Fruit fly (Drosophila melanogaster) whole organism, pupa: ENCODE data around the gene Drsl3.

ENCODE experiments used
- CG13204 ChIP-seq: fragments of 200-800 bp; sonication (Bioruptor generic); optimal IDR thresholded peaks from 2 replicates; lab custom pipeline; 2018; ENCODE audit warnings: missing biosample characterization, mild to moderate bottlenecking, missing genetic modification characterization, moderate library complexity
- CG17806 ChIP-seq: fragments of 200-800 bp; sonication (Bioruptor generic); optimal IDR thresholded peaks from 2 replicates; lab custom pipeline; 2018; ENCODE audit warnings: missing biosample characterization, mild to moderate bottlenecking, missing genetic modification characterization, moderate library complexity
- CG8159 ChIP-seq: fragments of 200-800 bp; sonication (Bioruptor generic); optimal IDR thresholded peaks from 3 replicates; lab custom pipeline; 2018; ENCODE audit warnings: missing biosample characterization, mild to moderate bottlenecking, missing genetic modification characterization, moderate library complexity
- gl ChIP-seq: fragments of 200-800 bp; sonication (Bioruptor generic); optimal IDR thresholded peaks from 2 replicates; lab custom pipeline; 2018; ENCODE audit warnings: missing biosample characterization, mild to moderate bottlenecking, missing genetic modification characterization

- TF ChIP-seq CG13204 (GFP tag; lab: Kevin White, UChicago), result no peak
- no peak for TF ChIP-seq CG8159
- TF ChIP-seq CG17806 (tag; lab: Kevin White, UChicago), result no peak
- TF ChIP-seq gl (tag; lab: Kevin White, UChicago), result no peak
These were observed 492 bp downstream of the Drsl3 start, which contains the start of gene Drsl4 for dm6 chr3L:3315288-3315687.
